Worm (Caenorhabditis elegans): ENCODE data around the gene col-135.
A peak's percentile ranks its signal among the peaks of the same experiment; 100 is the strongest.

- no peak for TF ChIP-seq nhr-28 (tag; optimal IDR thresholded peaks at IDR 0.05)
- no peak for TF ChIP-seq snpc-4 (tag; optimal IDR thresholded peaks at IDR 0.05)
- TF ChIP-seq hlh-1 (tag; optimal IDR thresholded peaks at IDR 0.05) = peak; percentile 50
- TF ChIP-seq unc-62 (GFP tag; optimal IDR thresholded peaks at IDR 0.05) = no peak
- no peak for TF ChIP-seq nhr-237 (tag; optimal IDR thresholded peaks at IDR 0.05)
- TF ChIP-seq bed-3 (GFP tag; optimal IDR thresholded peaks at IDR 0.05) = no peak
- TF ChIP-seq pha-4 (tag; optimal IDR thresholded peaks at IDR 0.05) = no peak
- TF ChIP-seq nhr-76 (tag; optimal IDR thresholded peaks at IDR 0.05) = no peak
- no peak for TF ChIP-seq drap-1 (GFP tag; optimal IDR thresholded peaks at IDR 0.05)
- TF ChIP-seq ceh-43 (GFP tag; optimal IDR thresholded peaks at IDR 0.05) = no peak
- TF ChIP-seq mep-1 (tag; optimal IDR thresholded peaks at IDR 0.05) = no peak
- no peak for TF ChIP-seq unc-39 (tag; optimal IDR thresholded peaks at IDR 0.05)
- no peak for TF ChIP-seq sptf-1 (tag; optimal IDR thresholded peaks at IDR 0.05)
- no peak for TF ChIP-seq ham-2 (GFP tag; optimal IDR thresholded peaks at IDR 0.05)
These were observed 24.4 kb downstream of the col-135 start for ce11 chrIV:15107218-15107617.

Measured in whole organism, mixed stage, embryonic.